Worm (Caenorhabditis elegans) whole organism, L3 larva: ENCODE data around the gene catp-4.

Experiments
- ama-1 ChIP-seq: fragments of 150-350 bp; optimal IDR thresholded peaks from 2 replicates; lab custom pipeline; 2018
- elt-2 ChIP-seq: sonication (generic microtip); optimal IDR thresholded peaks from 2 replicates; lab custom pipeline; 2016; ENCODE audit warnings: missing genetic modification reagents, mild to moderate bottlenecking, missing genetic modification characterization, missing compliant biosample characterization
- elt-3 ChIP-seq, 3 experiments: fragments of 150-350 bp in 1 of 3; sonication (generic microtip) in 2 of 3; optimal IDR thresholded peaks; 2 replicates in 2 of 3; 4 replicates in 1 of 3; lab custom pipeline; 2014 to 2017; ENCODE audit warnings: missing biosample characterization in 3 of 3, missing genetic modification characterization in 3 of 3
- nhr-25 ChIP-seq: sonication (generic microtip); optimal IDR thresholded peaks from 2 replicates; lab custom pipeline; 2017; ENCODE audit warnings: missing biosample characterization, missing genetic modification characterization
- unc-39 ChIP-seq: sonication (generic microtip); optimal IDR thresholded peaks from 4 replicates; lab custom pipeline; 2017; ENCODE audit warnings: missing biosample characterization, missing genetic modification characterization

- no peak for TF ChIP-seq nhr-25 (tag; lab: Kevin White, UChicago)
- no peak for TF ChIP-seq ama-1 (lab: Kevin White, UChicago)
- TF ChIP-seq elt-2 (tag; lab: Kevin White, UChicago): no peak
- no peak for TF ChIP-seq elt-3 (tag; optimal IDR thresholded peaks at IDR 0.05; lab: Kevin White, UChicago)
- TF ChIP-seq unc-39 (tag; lab: Kevin White, UChicago): no peak
These were observed 27.3 kb downstream of the catp-4 start for ce11 chrII:14620730-14621129.
